Worm (Caenorhabditis elegans) whole organism, L2 larva: ENCODE data around the gene fut-3.

Experiments used
- C34F6.9 ChIP-seq: fragments of 150-350 bp; optimal IDR thresholded peaks from 2 replicates; lab custom pipeline; 2014; ENCODE audit warnings: missing biosample characterization, missing genetic modification characterization
- F13H6.1 ChIP-seq: sonication (generic microtip); optimal IDR thresholded peaks from 2 replicates; lab custom pipeline; 2016; ENCODE audit warnings: missing genetic modification characterization, missing compliant biosample characterization
- R02D3.7 ChIP-seq: fragments of 150-350 bp; optimal IDR thresholded peaks from 2 replicates; lab custom pipeline; 2014; ENCODE audit warnings: missing biosample characterization, missing genetic modification characterization
- ZK546.5 ChIP-seq: sonication (generic microtip); optimal IDR thresholded peaks from 2 replicates; lab custom pipeline; 2017; ENCODE audit warnings: missing biosample characterization, missing genetic modification characterization
- alr-1 ChIP-seq: fragments of 150-350 bp; optimal IDR thresholded peaks from 2 replicates; lab custom pipeline; 2014; ENCODE audit warnings: missing biosample characterization, missing genetic modification characterization
- aly-2 ChIP-seq: fragments of 150-350 bp; optimal IDR thresholded peaks from 2 replicates; lab custom pipeline; 2014; ENCODE audit warnings: missing biosample characterization, missing genetic modification characterization
- ama-1 ChIP-seq: fragments of 150-350 bp; optimal IDR thresholded peaks from 2 replicates; lab custom pipeline; 2018; ENCODE audit warnings: inconsistent platforms
- ceh-16 ChIP-seq: fragments of 150-350 bp; optimal IDR thresholded peaks from 2 replicates; lab custom pipeline; 2014; ENCODE audit warnings: missing biosample characterization, missing genetic modification characterization
- ceh-82 ChIP-seq: fragments of 150-350 bp; optimal IDR thresholded peaks from 2 replicates; lab custom pipeline; 2014; ENCODE audit warnings: missing biosample characterization, missing genetic modification characterization
- crh-2 ChIP-seq: sonication (generic microtip); optimal IDR thresholded peaks from 2 replicates; lab custom pipeline; 2017; ENCODE audit warnings: missing biosample characterization, missing genetic modification characterization
- dmd-4 ChIP-seq: sonication (generic microtip); optimal IDR thresholded peaks from 2 replicates; lab custom pipeline; 2017; ENCODE audit warnings: missing biosample characterization, missing genetic modification characterization
- egl-27 ChIP-seq: sonication (generic microtip); optimal IDR thresholded peaks from 3 replicates; lab custom pipeline; 2017; ENCODE audit warnings: missing biosample characterization, missing genetic modification reagents, missing genetic modification characterization
- fos-1 ChIP-seq: fragments of 150-350 bp; optimal IDR thresholded peaks from 2 replicates; lab custom pipeline; 2014; ENCODE audit warnings: missing biosample characterization, missing genetic modification characterization
- gmeb-1 ChIP-seq: fragments of 150-350 bp; optimal IDR thresholded peaks from 2 replicates; lab custom pipeline; 2014; ENCODE audit warnings: missing biosample characterization, missing genetic modification characterization
- lin-11 ChIP-seq: fragments of 150-350 bp; sonication (generic microtip); optimal IDR thresholded peaks from 2 replicates; lab custom pipeline; 2014; ENCODE audit warnings: missing biosample characterization, missing genetic modification characterization, inconsistent platforms, mixed read lengths
- lin-39 ChIP-seq: fragments of 150-350 bp; optimal IDR thresholded peaks from 2 replicates; lab custom pipeline; 2014; ENCODE audit warnings: missing biosample characterization, missing genetic modification reagents, missing genetic modification characterization
- mab-5 ChIP-seq: fragments of 150-350 bp; optimal IDR thresholded peaks from 2 replicates; lab custom pipeline; 2014; ENCODE audit warnings: missing biosample characterization, missing genetic modification characterization
- mbf-1 ChIP-seq: sonication (generic microtip); optimal IDR thresholded peaks from 2 replicates; lab custom pipeline; 2017; ENCODE audit warnings: missing biosample characterization, missing genetic modification characterization
- mdl-1 ChIP-seq, 2 experiments: fragments of 150-350 bp in 1 of 2; sonication (generic microtip) in 1 of 2; optimal IDR thresholded peaks; 2 replicates each; lab custom pipeline; 2017; ENCODE audit warnings: missing biosample characterization in 2 of 2, missing genetic modification characterization in 2 of 2
- nhr-10 ChIP-seq: sonication (generic microtip); optimal IDR thresholded peaks from 2 replicates; lab custom pipeline; 2017; ENCODE audit warnings: missing biosample characterization, missing genetic modification characterization
- nhr-11 ChIP-seq: fragments of 150-350 bp; optimal IDR thresholded peaks from 2 replicates; lab custom pipeline; 2014; ENCODE audit warnings: missing biosample characterization, missing genetic modification characterization
- nhr-129 ChIP-seq: fragments of 150-350 bp; optimal IDR thresholded peaks from 2 replicates; lab custom pipeline; 2014; ENCODE audit warnings: missing biosample characterization, missing genetic modification characterization
- nhr-21 ChIP-seq: fragments of 150-350 bp; optimal IDR thresholded peaks from 2 replicates; lab custom pipeline; 2014; ENCODE audit warnings: missing biosample characterization, missing genetic modification characterization
- nhr-23 ChIP-seq: fragments of 150-350 bp; optimal IDR thresholded peaks from 2 replicates; lab custom pipeline; 2014; ENCODE audit warnings: missing biosample characterization, missing genetic modification reagents, missing genetic modification characterization
- nhr-237 ChIP-seq: fragments of 150-350 bp; optimal IDR thresholded peaks from 2 replicates; lab custom pipeline; 2014; ENCODE audit warnings: missing biosample characterization, missing genetic modification characterization
- nhr-25 ChIP-seq: fragments of 150-350 bp; sonication (generic microtip); optimal IDR thresholded peaks from 3 replicates; lab custom pipeline; 2014; ENCODE audit warnings: missing biosample characterization, missing genetic modification characterization
- nhr-77 ChIP-seq: fragments of 150-350 bp; optimal IDR thresholded peaks from 2 replicates; lab custom pipeline; 2014; ENCODE audit warnings: missing biosample characterization, missing genetic modification characterization
- peb-1 ChIP-seq: fragments of 150-350 bp; optimal IDR thresholded peaks from 2 replicates; lab custom pipeline; 2014; ENCODE audit warnings: missing biosample characterization, missing genetic modification characterization
- sem-4 ChIP-seq: fragments of 150-350 bp; optimal IDR thresholded peaks from 2 replicates; lab custom pipeline; 2014; ENCODE audit warnings: missing biosample characterization, missing genetic modification reagents, missing genetic modification characterization
- skn-1 ChIP-seq: sonication (generic microtip); optimal IDR thresholded peaks from 2 replicates; lab custom pipeline; 2017; ENCODE audit warnings: missing biosample characterization, missing genetic modification characterization
- sma-3 ChIP-seq: sonication (generic microtip); optimal IDR thresholded peaks from 2 replicates; lab custom pipeline; 2016; ENCODE audit warnings: missing genetic modification reagents, missing genetic modification characterization, missing compliant biosample characterization
- sma-9 ChIP-seq, 2 experiments: fragments of 150-350 bp in 1 of 2; sonication (generic microtip) in 1 of 2; optimal IDR thresholded peaks; 2 replicates each; lab custom pipeline; 2014 to 2016; ENCODE audit warnings: missing genetic modification characterization in 2 of 2, mild to moderate bottlenecking in 1 of 2, missing biosample characterization in 1 of 2, missing compliant biosample characterization in 1 of 2, missing genetic modification reagents in 1 of 2, moderate library complexity in 1 of 2
- snpc-4 ChIP-seq: fragments of 150-350 bp; optimal IDR thresholded peaks from 2 replicates; lab custom pipeline; 2014; ENCODE audit warnings: missing biosample characterization, missing genetic modification characterization
- unc-39 ChIP-seq: fragments of 150-350 bp; optimal IDR thresholded peaks from 2 replicates; lab custom pipeline; 2014; ENCODE audit warnings: missing biosample characterization, missing genetic modification characterization
- unc-55 ChIP-seq: fragments of 150-350 bp; sonication (generic microtip); optimal IDR thresholded peaks from 3 replicates; lab custom pipeline; 2014; ENCODE audit warnings: missing biosample characterization, missing genetic modification reagents, missing genetic modification characterization
- unc-62 ChIP-seq: fragments of 150-350 bp; optimal IDR thresholded peaks from 2 replicates; lab custom pipeline; 2014; ENCODE audit warnings: missing biosample characterization, missing genetic modification reagents, missing genetic modification characterization
- zag-1 ChIP-seq: fragments of 150-350 bp; optimal IDR thresholded peaks from 2 replicates; lab custom pipeline; 2014; ENCODE audit warnings: missing biosample characterization, missing genetic modification characterization
- ztf-4 ChIP-seq: fragments of 150-350 bp; optimal IDR thresholded peaks from 2 replicates; lab custom pipeline; 2014; ENCODE audit warnings: missing biosample characterization, missing genetic modification characterization

Gene fut-3

ce11 chrII:5648272-5648671 is 11.3 kb downstream of the fut-3 start, which contains the start of gene ddl-1:
TSS of gene ddl-1 (minus strand) at chrII:5648372.
- TF ChIP-seq fos-1 (tag; lab: Kevin White, UChicago) (no peak), sma-9 (GFP tag; optimal IDR thresholded peaks at IDR 0.05; lab: Kevin White, UChicago) (no peak), sma-9 (tag; optimal IDR thresholded peaks at IDR 0.05; lab: Kevin White, UChicago) (no peak), peb-1 (tag; lab: Kevin White, UChicago) (no peak), sma-3 (GFP tag; lab: Kevin White, UChicago) (no peak), ZK546.5 (tag; lab: Kevin White, UChicago) (no peak), skn-1 (tag; lab: Kevin White, UChicago) (no peak), ceh-16 (tag; lab: Kevin White, UChicago) (no peak), nhr-23 (tag; lab: Kevin White, UChicago) (no peak), unc-55 (GFP tag; lab: Kevin White, UChicago) (no peak), zag-1 (no peak)

- no peak for TF ChIP-seq R02D3.7 (tag; lab: Kevin White, UChicago)
These were observed 12.6 kb downstream of the fut-3 start, which contains the start of gene F59E12.9 for ce11 chrII:5646942-5647341. TSS of gene F59E12.9 (minus strand) at chrII:5647042.

ce11 chrII:5642110-5642509 is 17.5 kb downstream of the fut-3 start:
- TF ChIP-seq C34F6.9 (tag; lab: Kevin White, UChicago), result no peak
- TF ChIP-seq alr-1 (tag; lab: Kevin White, UChicago), result no peak
- TF ChIP-seq F13H6.1 (tag; lab: Kevin White, UChicago), result no peak
- no peak for TF ChIP-seq nhr-129 (tag; lab: Kevin White, UChicago)
- no peak for TF ChIP-seq unc-62 (GFP tag; lab: Kevin White, UChicago)
- TF ChIP-seq lin-11 (tag; lab: Kevin White, UChicago), result no peak
- no peak for TF ChIP-seq sma-3 (GFP tag; lab: Kevin White, UChicago)
- no peak for TF ChIP-seq nhr-11 (tag; lab: Kevin White, UChicago)
- no peak for TF ChIP-seq mdl-1 (tag; optimal IDR thresholded peaks at IDR 0.05; lab: Kevin White, UChicago)
- TF ChIP-seq dmd-4 (tag; lab: Kevin White, UChicago), result no peak
- no peak for TF ChIP-seq mab-5
- no peak for TF ChIP-seq aly-2 (tag; lab: Kevin White, UChicago)
- TF ChIP-seq nhr-10 (tag; lab: Kevin White, UChicago), result no peak
- no peak for TF ChIP-seq ama-1 (lab: Kevin White, UChicago)
- no peak for TF ChIP-seq ceh-16 (tag; lab: Kevin White, UChicago)

ce11 chrII:5640362-5641079 is 19.1 kb downstream of the fut-3 start:
- no peak for TF ChIP-seq gmeb-1 (tag; lab: Kevin White, UChicago)
- TF ChIP-seq nhr-10 (tag; lab: Kevin White, UChicago), result no peak
- TF ChIP-seq crh-2, result no peak
- no peak for TF ChIP-seq nhr-21 (tag; lab: Kevin White, UChicago)
- no peak for TF ChIP-seq F13H6.1 (tag; lab: Kevin White, UChicago)
- TF ChIP-seq alr-1 (tag; lab: Kevin White, UChicago), result no peak
- no peak for TF ChIP-seq fos-1 (tag; lab: Kevin White, UChicago)
- TF ChIP-seq C34F6.9 (tag; lab: Kevin White, UChicago), result no peak
- TF ChIP-seq aly-2 (tag; lab: Kevin White, UChicago), result no peak
- TF ChIP-seq nhr-129 (tag; lab: Kevin White, UChicago), result no peak
- no peak for TF ChIP-seq nhr-23 (tag; lab: Kevin White, UChicago)

- no peak for TF ChIP-seq nhr-237 (tag; lab: Kevin White, UChicago)
- TF ChIP-seq ama-1 (lab: Kevin White, UChicago), result no peak
- no peak for TF ChIP-seq ceh-82 (tag; lab: Kevin White, UChicago)
- TF ChIP-seq alr-1 (tag; lab: Kevin White, UChicago), result no peak
- no peak for TF ChIP-seq mbf-1 (tag; lab: Kevin White, UChicago)
- TF ChIP-seq snpc-4 (tag; lab: Kevin White, UChicago), result no peak
- TF ChIP-seq ztf-4 (tag; lab: Kevin White, UChicago), result no peak
- TF ChIP-seq nhr-129 (tag; lab: Kevin White, UChicago), result no peak
- no peak for TF ChIP-seq nhr-21 (tag; lab: Kevin White, UChicago)
- no peak for TF ChIP-seq peb-1 (tag; lab: Kevin White, UChicago)
- no peak for TF ChIP-seq sem-4
- no peak for TF ChIP-seq ZK546.5 (tag; lab: Kevin White, UChicago)
- TF ChIP-seq egl-27 (tag; lab: Kevin White, UChicago), result no peak
- TF ChIP-seq unc-39 (tag; lab: Kevin White, UChicago), result no peak
- TF ChIP-seq lin-39 (tag; lab: Kevin White, UChicago), result no peak
- no peak for TF ChIP-seq nhr-77 (tag; lab: Kevin White, UChicago)
- TF ChIP-seq nhr-25 (tag; lab: Kevin White, UChicago), result no peak
- TF ChIP-seq, all 48 proteins: peak for 0
These were observed 21.5 kb downstream of the fut-3 start, which contains the start of gene F59E12.3 for ce11 chrII:5638059-5638458. TSS of gene F59E12.3 (plus strand) at chrII:5638359.
